Fruit fly (Drosophila melanogaster) whole organism, prepupa: ENCODE results near the gene mirr.

Source experiments
- CG10631 ChIP-seq: fragments of 200-800 bp; sonication (Bioruptor generic); optimal IDR thresholded peaks from 2 replicates; lab custom pipeline; 2016; ENCODE audit warnings: missing biosample characterization, missing genetic modification characterization
- CG15336 ChIP-seq: fragments of 200-800 bp; sonication (Bioruptor generic); IDR thresholded peaks from 2 replicates; pipeline ENCODE4 v1.3.6; 2022; ENCODE audit warnings: missing biosample characterization, missing genetic modification characterization
- CG16779 ChIP-seq: fragments of 200-800 bp; sonication (Bioruptor generic); optimal IDR thresholded peaks from 3 replicates; lab custom pipeline; 2017; ENCODE audit warnings: missing biosample characterization, mild to moderate bottlenecking, missing genetic modification characterization
- CG3032 ChIP-seq: fragments of 200-800 bp; optimal IDR thresholded peaks from 2 replicates; lab custom pipeline; 2019; ENCODE audit warnings: missing biosample characterization, mild to moderate bottlenecking, missing genetic modification characterization, moderate library complexity
- CG31627 ChIP-seq: fragments of 200-800 bp; sonication (Bioruptor generic); optimal IDR thresholded peaks from 3 replicates; lab custom pipeline; 2016; ENCODE audit warnings: missing biosample characterization, missing genetic modification characterization
- CG3919 ChIP-seq: fragments of 200-800 bp; sonication (Bioruptor generic); optimal IDR thresholded peaks from 3 replicates; lab custom pipeline; 2016; ENCODE audit warnings: missing biosample characterization, missing genetic modification characterization
- CG4318 ChIP-seq: fragments of 200-800 bp; sonication (Bioruptor generic); optimal IDR thresholded peaks from 3 replicates; lab custom pipeline; 2017; ENCODE audit warnings: missing biosample characterization, mild to moderate bottlenecking, missing genetic modification characterization
- CG6163 ChIP-seq: fragments of 200-800 bp; sonication (Bioruptor generic); IDR thresholded peaks from 3 replicates; pipeline ENCODE4 v1.3.6; 2022; ENCODE audit warnings: missing biosample characterization, missing genetic modification characterization
- CG6276 ChIP-seq: fragments of 200-800 bp; sonication (Bioruptor generic); optimal IDR thresholded peaks from 2 replicates; lab custom pipeline; 2017; ENCODE audit warnings: missing biosample characterization, mild to moderate bottlenecking, missing genetic modification characterization
- CG6792 ChIP-seq: fragments of 200-800 bp; sonication (Bioruptor generic); optimal IDR thresholded peaks from 3 replicates; lab custom pipeline; 2016; ENCODE audit warnings: missing biosample characterization, missing genetic modification characterization
- CG6808 ChIP-seq: fragments of 200-800 bp; sonication (Bioruptor generic); optimal IDR thresholded peaks from 3 replicates; lab custom pipeline; 2017; ENCODE audit warnings: missing biosample characterization, missing genetic modification characterization, mild to moderate bottlenecking, moderate library complexity, missing genetic modification reagents
- CG6854 ChIP-seq: fragments of 200-800 bp; sonication (Bioruptor generic); optimal IDR thresholded peaks from 2 replicates; lab custom pipeline; 2017; ENCODE audit warnings: missing biosample characterization, mild to moderate bottlenecking, missing genetic modification characterization
- CG7368 ChIP-seq: fragments of 200-800 bp; sonication (Bioruptor generic); optimal IDR thresholded peaks from 3 replicates; lab custom pipeline; 2016; ENCODE audit warnings: missing biosample characterization, missing genetic modification characterization
- CG8119 ChIP-seq: fragments of 200-800 bp; sonication (Bioruptor generic); IDR thresholded peaks from 3 replicates; pipeline ENCODE4 v1.3.6; 2022; ENCODE audit warnings: missing biosample characterization, missing genetic modification characterization
- CG8319 ChIP-seq: fragments of 200-800 bp; sonication (Bioruptor generic); optimal IDR thresholded peaks from 3 replicates; lab custom pipeline; 2016; ENCODE audit warnings: missing biosample characterization, missing genetic modification characterization
- Eip78C ChIP-seq: fragments of 200-800 bp; sonication (Bioruptor generic); peaks from one replicate; lab custom pipeline; 2016; ENCODE audit warnings: missing biosample characterization, missing genetic modification characterization
- Ets96B ChIP-seq: fragments of 200-800 bp; optimal IDR thresholded peaks from 2 replicates; lab custom pipeline; 2019; ENCODE audit warnings: missing biosample characterization, mild to moderate bottlenecking, missing genetic modification characterization, moderate library complexity
- Hr38 ChIP-seq: sonication (Bioruptor generic); optimal IDR thresholded peaks from 2 replicates; lab custom pipeline; 2016; ENCODE audit warnings: missing biosample characterization, missing genetic modification characterization
- Hr4 ChIP-seq: fragments of 200-800 bp; sonication (Bioruptor generic); optimal IDR thresholded peaks from 3 replicates; lab custom pipeline; 2016; ENCODE audit warnings: missing biosample characterization, missing genetic modification characterization
- Lpt ChIP-seq: fragments of 200-800 bp; sonication (Bioruptor generic); optimal IDR thresholded peaks from 3 replicates; lab custom pipeline; 2016; ENCODE audit warnings: missing biosample characterization, missing genetic modification characterization
- OdsH ChIP-seq: fragments of 200-800 bp; sonication (Bioruptor generic); optimal IDR thresholded peaks from 3 replicates; lab custom pipeline; 2016; ENCODE audit warnings: missing biosample characterization, missing genetic modification characterization
- Smox ChIP-seq: fragments of 200-800 bp; sonication (Bioruptor generic); optimal IDR thresholded peaks from 3 replicates; lab custom pipeline; 2016; ENCODE audit warnings: missing biosample characterization, missing genetic modification characterization
- Sox102F ChIP-seq: fragments of 200-800 bp; sonication (Bioruptor generic); optimal IDR thresholded peaks from 2 replicates; lab custom pipeline; 2016; ENCODE audit warnings: missing biosample characterization, mild to moderate bottlenecking, missing genetic modification characterization
- Sox15 ChIP-seq: fragments of 200-800 bp; sonication (Bioruptor generic); optimal IDR thresholded peaks from 3 replicates; lab custom pipeline; 2016; ENCODE audit warnings: missing biosample characterization, missing genetic modification characterization
- dac ChIP-seq: fragments of 200-800 bp; sonication (Bioruptor generic); optimal IDR thresholded peaks from 2 replicates; lab custom pipeline; 2017; ENCODE audit warnings: missing biosample characterization, mild to moderate bottlenecking, missing genetic modification characterization
- eg ChIP-seq: fragments of 200-800 bp; sonication (Bioruptor generic); IDR thresholded peaks from 3 replicates; pipeline ENCODE4 v1.3.6; 2022; ENCODE audit warnings: missing biosample characterization, missing genetic modification characterization
- esn ChIP-seq: fragments of 200-800 bp; sonication (Bioruptor generic); optimal IDR thresholded peaks from 2 replicates; lab custom pipeline; 2016; ENCODE audit warnings: missing biosample characterization, mild to moderate bottlenecking, missing genetic modification characterization, moderate library complexity
- fd59A ChIP-seq: fragments of 200-800 bp; sonication (Bioruptor generic); optimal IDR thresholded peaks from 2 replicates; lab custom pipeline; 2017; ENCODE audit warnings: missing biosample characterization, mild to moderate bottlenecking, missing genetic modification characterization, missing genetic modification reagents
- net ChIP-seq: fragments of 200-800 bp; sonication (Bioruptor generic); optimal IDR thresholded peaks from 3 replicates; lab custom pipeline; 2016; ENCODE audit warnings: missing biosample characterization, missing genetic modification characterization
- pdm3 ChIP-seq: fragments of 200-800 bp; sonication (Bioruptor generic); optimal IDR thresholded peaks from 3 replicates; lab custom pipeline; 2016; ENCODE audit warnings: missing biosample characterization, missing genetic modification characterization
- spab ChIP-seq: fragments of 200-800 bp; sonication (Bioruptor generic); optimal IDR thresholded peaks from 2 replicates; lab custom pipeline; 2017; ENCODE audit warnings: missing biosample characterization, mild to moderate bottlenecking, missing genetic modification characterization, missing genetic modification reagents
- vri ChIP-seq: fragments of 200-800 bp; sonication (Bioruptor generic); optimal IDR thresholded peaks from 3 replicates; lab custom pipeline; 2016; ENCODE audit warnings: missing biosample characterization, mild to moderate bottlenecking, missing genetic modification characterization

mirr gene

dm6 chr3L:12735707-12736106 lies 42.3 kb downstream of the mirr start:
- TF ChIP-seq CG3032 (no peak), CG4318 (no peak), CG15336 (GFP tag; lab: Robert Waterston, UW) (no peak), CG3919 (no peak), Eip78C (GFP tag; lab: Kevin White, UChicago) (no peak), CG6808 (no peak), CG31627 (GFP tag; lab: Kevin White, UChicago) (no peak), CG6792 (GFP tag; lab: Kevin White, UChicago) (no peak), pdm3 (GFP tag; lab: Kevin White, UChicago) (no peak), Sox15 (GFP tag; lab: Kevin White, UChicago) (no peak), fd59A (GFP tag; lab: Kevin White, UChicago) (no peak), dac (GFP tag; lab: Kevin White, UChicago) (no peak), eg (GFP tag; lab: Robert Waterston, UW) (no peak), Ets96B (tag; lab: Kevin White, UChicago) (no peak)

- TF ChIP-seq Hr4 (GFP tag; lab: Kevin White, UChicago) (peak; percentile 1), esn (GFP tag; lab: Kevin White, UChicago) (peak; percentile 44), spab (GFP tag; lab: Kevin White, UChicago) (no peak)
These were observed 48.2 kb downstream of the mirr start, which contains the start of gene CG32112 for dm6 chr3L:12741608-12742007. Gene CG32112, plus strand, starts transcription at chr3L:12741718.

dm6 chr3L:12745121-12745770 lies 51.8 kb downstream of the mirr start, which contains the start of gene CG32109:
Gene CG32109, plus strand, starts transcription at chr3L:12745344.
- TF ChIP-seq OdsH (GFP tag; lab: Kevin White, UChicago) (no peak), CG4318 (no peak), spab (GFP tag; lab: Kevin White, UChicago) (no peak), CG6163 (GFP tag; lab: Robert Waterston, UW) (no peak), CG6854 (GFP tag; lab: Kevin White, UChicago) (no peak), esn (GFP tag; lab: Kevin White, UChicago) (peak; percentile 2), Eip78C (GFP tag; lab: Kevin White, UChicago) (no peak), Ets96B (tag; lab: Kevin White, UChicago) (no peak), Sox102F (GFP tag; lab: Kevin White, UChicago) (no peak)

- TF ChIP-seq CG16779 (tag; lab: Kevin White, UChicago) (no peak), CG10631 (GFP tag; lab: Kevin White, UChicago) (no peak), CG31627 (GFP tag; lab: Kevin White, UChicago) (no peak), fd59A (GFP tag; lab: Kevin White, UChicago) (no peak), Hr38 (GFP tag; lab: Kevin White, UChicago) (no peak), CG7368 (GFP tag; lab: Kevin White, UChicago) (no peak), Smox (GFP tag; lab: Kevin White, UChicago) (no peak), CG8119 (GFP tag; lab: Robert Waterston, UW) (no peak), CG6276 (GFP tag; lab: Kevin White, UChicago) (no peak)
These were observed 52.8 kb downstream of the mirr start for dm6 chr3L:12746241-12746640.

dm6 chr3L:12748711-12749566 lies 55.5 kb downstream of the mirr start:
- no peak for TF ChIP-seq vri (GFP tag; lab: Kevin White, UChicago)
- TF ChIP-seq CG6792 (GFP tag; lab: Kevin White, UChicago): no peak
- no peak for TF ChIP-seq Lpt (GFP tag; lab: Kevin White, UChicago)
- no peak for TF ChIP-seq CG8319 (GFP tag; lab: Kevin White, UChicago)
- TF ChIP-seq CG6854 (GFP tag; lab: Kevin White, UChicago): no peak
- no peak for TF ChIP-seq esn (GFP tag; lab: Kevin White, UChicago)
- no peak for TF ChIP-seq net
